Worm (Caenorhabditis elegans) whole organism, L4/young adult: ENCODE results near the gene mfsd-13.2.

Experiments
- W03F9.2 ChIP-seq: fragments of 150-350 bp; optimal IDR thresholded peaks from 2 replicates; lab custom pipeline; 2014; ENCODE audit warnings: missing biosample characterization, missing genetic modification characterization
- dao-5 ChIP-seq: sonication (generic microtip); optimal IDR thresholded peaks from 2 replicates; lab custom pipeline; 2016; ENCODE audit warnings: missing genotype, missing genetic modification characterization, moderate library complexity, missing compliant biosample characterization
- him-1 ChIP-seq: sonication (generic microtip); optimal IDR thresholded peaks from 2 replicates; lab custom pipeline; 2016; ENCODE audit warnings: missing genotype, missing genetic modification reagents, missing genetic modification characterization, missing compliant biosample characterization

DNA sequence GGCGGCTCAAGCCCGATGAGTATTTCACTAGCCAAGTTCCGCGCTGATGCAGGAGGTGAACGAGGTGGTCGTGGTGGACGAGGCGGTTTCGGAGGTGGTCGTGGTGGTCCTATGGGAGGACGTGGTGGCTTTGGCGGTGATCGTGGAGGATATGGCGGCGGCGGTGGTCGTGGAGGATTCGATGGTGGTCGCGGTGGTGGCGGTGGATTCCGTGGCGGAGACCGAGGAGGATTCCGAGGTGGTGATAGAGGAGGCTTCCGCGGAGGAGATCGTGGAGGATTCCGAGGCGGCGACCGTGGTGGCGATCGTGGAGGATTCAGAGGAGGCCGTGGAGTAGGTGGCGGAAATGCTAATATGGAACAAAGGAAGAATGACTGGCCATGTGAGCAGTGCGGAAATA lies 10.9 kb downstream of the mfsd-13.2 start:
- TF ChIP-seq dao-5 (tag; lab: Kevin White, UChicago) (no peak), W03F9.2 (no peak), him-1 (tag; lab: Kevin White, UChicago) (no peak)
